Fruit fly (Drosophila melanogaster): Measurements from ENCODE around the gene sdk.
A peak's percentile ranks its signal among the peaks of the same experiment; 100 is the strongest.

The sdk gene

DNA sequence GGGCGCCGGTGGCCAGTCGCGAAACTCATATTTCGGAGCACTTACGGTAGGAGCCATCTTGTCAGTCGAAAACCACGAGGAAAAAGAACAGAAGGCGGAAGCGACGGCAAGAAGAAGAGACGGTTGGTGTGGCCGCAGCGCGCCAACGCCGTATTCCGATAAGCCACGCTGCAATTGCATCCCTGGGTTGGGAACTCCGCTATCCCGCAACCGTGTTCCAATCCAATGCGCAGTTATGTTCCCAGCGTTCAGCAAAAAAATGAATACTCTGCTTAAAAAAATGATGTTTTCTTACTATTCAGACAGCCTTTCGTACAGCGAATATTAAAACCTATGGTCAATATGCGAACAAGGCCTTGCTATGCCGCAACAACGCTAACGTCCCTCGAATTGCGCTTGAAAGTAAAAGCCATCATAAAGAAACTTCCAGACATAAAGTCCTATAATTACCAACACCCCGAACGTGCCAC is 78.4 kb downstream of the sdk start, which contains the start of gene RpL22:
Gene RpL22 (minus strand): TSS at position 92 of the 470 bp plus-strand sequence.
- TF ChIP-seq Mnt (GFP tag; optimal IDR thresholded peaks at IDR 0.05) (peak; percentile 97), CG1620 (GFP tag; optimal IDR thresholded peaks at IDR 0.05) (peak; percentile 98), pad (GFP tag; optimal IDR thresholded peaks at IDR 0.05) (peak; percentile 83), CG11617 (GFP tag; optimal IDR thresholded peaks at IDR 0.05) (peak; percentile 95), ovo (GFP tag; optimal IDR thresholded peaks at IDR 0.05) (peak; percentile 96), CG14711 (tag; optimal IDR thresholded peaks at IDR 0.05) (peak; percentile 68), cic (GFP tag; optimal IDR thresholded peaks at IDR 0.05) (peak; percentile 76), CG7101 (tag; optimal IDR thresholded peaks at IDR 0.05) (peak; percentile 93), cnc (optimal IDR thresholded peaks at IDR 0.05) (no peak), CG12768 (GFP tag; optimal IDR thresholded peaks at IDR 0.05) (peak; percentile 68), CG7045 (GFP tag; optimal IDR thresholded peaks at IDR 0.05) (peak; percentile 48), CG5204 (GFP tag; optimal IDR thresholded peaks at IDR 0.05) (peak; percentile 11), CG33017 (tag; optimal IDR thresholded peaks at IDR 0.05) (peak; percentile 42), Crg-1 (GFP tag; optimal IDR thresholded peaks at IDR 0.05) (peak; percentile 94), tj (GFP tag; optimal IDR thresholded peaks at IDR 0.05) (peak; percentile 90), kay (GFP tag; ENCODE audit: borderline replicate concordance) (no peak), Clk (GFP tag; optimal IDR thresholded peaks at IDR 0.05) (peak; percentile 5), bab1 (GFP tag; optimal IDR thresholded peaks at IDR 0.05) (peak; percentile 95), Hr96 (GFP tag; optimal IDR thresholded peaks at IDR 0.05) (peak; percentile 94), toe (GFP tag; optimal IDR thresholded peaks at IDR 0.05) (peak; percentile 13)

DNA sequence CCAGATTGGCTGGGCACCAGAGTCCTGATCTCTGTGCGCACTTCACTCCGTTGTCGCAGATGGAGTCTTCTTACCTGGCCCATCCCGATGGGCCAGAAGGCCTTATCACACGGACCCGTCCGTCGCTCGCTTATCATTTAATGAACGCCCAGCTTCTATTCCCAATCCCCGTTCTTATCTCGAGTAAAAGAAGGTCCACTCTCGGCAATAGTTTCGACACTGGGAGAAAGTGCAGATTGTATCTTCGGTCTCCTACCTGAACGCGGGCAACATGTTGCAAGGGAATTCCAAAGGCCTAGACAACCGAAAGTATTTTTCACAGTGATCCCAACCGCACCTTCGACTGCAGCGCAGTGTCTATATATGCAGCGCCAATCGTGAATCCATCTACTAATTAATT is 79.5 kb downstream of the sdk start:
- no peak for TF ChIP-seq CG33017 (tag; optimal IDR thresholded peaks at IDR 0.05)
- TF ChIP-seq tj (GFP tag; optimal IDR thresholded peaks at IDR 0.05): no peak
- TF ChIP-seq Mnt (GFP tag; optimal IDR thresholded peaks at IDR 0.05): no peak
- TF ChIP-seq CG1620 (GFP tag; optimal IDR thresholded peaks at IDR 0.05): no peak
- TF ChIP-seq Clk (GFP tag; optimal IDR thresholded peaks at IDR 0.05): no peak
- TF ChIP-seq CG7101 (tag; optimal IDR thresholded peaks at IDR 0.05): no peak
- TF ChIP-seq CG12768 (GFP tag; optimal IDR thresholded peaks at IDR 0.05): no peak
- TF ChIP-seq kay (GFP tag; ENCODE audit: borderline replicate concordance): no peak

DNA sequence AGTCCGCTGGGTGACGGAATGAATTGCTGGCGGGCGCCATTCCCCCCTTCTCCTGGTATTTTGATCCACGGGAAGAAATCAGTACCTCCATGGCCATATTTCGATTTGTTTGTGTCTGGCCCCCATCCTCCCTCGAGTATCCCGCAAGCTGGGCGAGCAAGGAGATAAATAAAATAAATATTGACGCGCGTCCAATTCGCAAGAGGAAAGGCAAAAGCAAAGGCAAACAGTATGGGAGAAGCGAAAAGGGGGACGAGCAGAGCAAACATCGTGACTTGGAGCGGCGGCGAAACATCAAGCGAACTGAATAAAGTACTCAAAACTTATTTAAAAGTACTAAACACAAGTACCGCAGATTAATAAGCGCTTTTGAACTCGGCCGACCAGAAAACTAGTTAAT is 81.3 kb downstream of the sdk start:
- TF ChIP-seq CG12768 (GFP tag; optimal IDR thresholded peaks at IDR 0.05) (no peak), tj (GFP tag; optimal IDR thresholded peaks at IDR 0.05) (no peak), CG7101 (tag; optimal IDR thresholded peaks at IDR 0.05) (peak; percentile 28), Clk (GFP tag; optimal IDR thresholded peaks at IDR 0.05) (no peak)

DNA sequence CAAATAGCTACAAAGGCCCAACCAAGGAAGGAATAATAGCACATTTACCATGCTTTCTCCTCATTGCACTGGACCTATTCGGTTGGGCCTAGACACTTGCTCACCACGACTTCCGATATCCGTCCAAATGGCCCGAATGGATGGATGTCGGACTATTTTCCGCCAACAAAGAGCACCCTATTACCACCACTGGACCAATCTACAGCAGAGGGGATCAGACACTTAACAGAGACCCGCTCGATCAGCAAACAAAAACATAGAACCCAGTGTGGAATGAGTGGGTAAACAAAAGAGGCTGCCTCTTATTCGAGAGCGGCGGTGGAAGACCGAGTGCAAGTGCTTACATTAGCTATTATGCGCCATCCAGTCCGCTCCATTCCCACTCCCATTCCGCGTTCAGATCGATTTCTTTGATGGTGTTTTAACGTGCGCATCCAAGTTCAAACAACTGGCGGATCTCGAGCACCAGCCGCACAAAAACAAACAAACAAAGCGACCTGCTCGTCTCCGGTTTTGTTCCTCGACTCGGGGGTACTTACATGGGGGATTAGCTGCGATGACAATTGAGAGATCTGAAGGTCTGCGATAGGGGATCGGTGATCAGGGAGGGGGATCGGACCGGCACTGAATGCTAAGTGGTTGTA is 82.0 kb downstream of the sdk start:
- TF ChIP-seq toe (GFP tag; optimal IDR thresholded peaks at IDR 0.05): no peak
- TF ChIP-seq CG5204 (GFP tag; optimal IDR thresholded peaks at IDR 0.05): no peak
- TF ChIP-seq cic (GFP tag; optimal IDR thresholded peaks at IDR 0.05): no peak
- TF ChIP-seq Hr96 (GFP tag; optimal IDR thresholded peaks at IDR 0.05): no peak
- no peak for TF ChIP-seq CG7045 (GFP tag; optimal IDR thresholded peaks at IDR 0.05)
- no peak for TF ChIP-seq cnc (optimal IDR thresholded peaks at IDR 0.05)
- no peak for TF ChIP-seq kay (GFP tag; ENCODE audit: borderline replicate concordance)
- TF ChIP-seq CG33017 (tag; optimal IDR thresholded peaks at IDR 0.05): no peak
- no peak for TF ChIP-seq CG11617 (GFP tag; optimal IDR thresholded peaks at IDR 0.05)
- no peak for TF ChIP-seq CG1620 (GFP tag; optimal IDR thresholded peaks at IDR 0.05)
- TF ChIP-seq Mnt (GFP tag; optimal IDR thresholded peaks at IDR 0.05): no peak
- no peak for TF ChIP-seq CG14711 (tag; optimal IDR thresholded peaks at IDR 0.05)
- no peak for TF ChIP-seq CG12768 (GFP tag; optimal IDR thresholded peaks at IDR 0.05)
- no peak for TF ChIP-seq Crg-1 (GFP tag; optimal IDR thresholded peaks at IDR 0.05)
- no peak for TF ChIP-seq ovo (GFP tag; optimal IDR thresholded peaks at IDR 0.05)

DNA sequence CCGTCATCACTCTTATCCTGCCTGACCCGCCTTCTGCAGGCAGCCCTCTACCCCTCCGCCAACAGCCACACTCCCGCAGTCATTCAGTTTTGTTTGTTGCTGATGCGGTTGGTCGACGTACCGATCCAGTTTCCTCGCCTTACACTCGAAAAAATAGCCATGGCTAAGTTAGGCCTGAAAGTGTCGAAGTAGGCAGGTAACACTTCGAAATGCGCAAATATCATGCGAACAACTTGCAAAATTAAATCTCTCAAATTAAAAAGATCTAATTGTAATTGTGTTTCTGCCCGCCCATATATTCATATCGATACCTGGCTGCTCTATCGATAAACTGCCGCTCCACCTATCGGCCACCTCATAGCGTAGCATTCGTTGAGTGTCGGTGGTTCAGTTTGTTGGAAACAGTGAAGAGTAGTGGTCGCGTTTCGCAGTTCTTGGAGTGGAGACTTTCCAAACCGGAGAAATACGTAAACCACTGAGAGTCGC is 83.0 kb downstream of the sdk start, which contains the start of gene fz3:
Gene fz3 (plus strand): TSS at position 307 of the 486 bp plus-strand sequence.
- peak; percentile 19 for TF ChIP-seq CG14711 (tag; optimal IDR thresholded peaks at IDR 0.05)
- TF ChIP-seq bab1 (GFP tag; optimal IDR thresholded peaks at IDR 0.05): peak; percentile 69
- no peak for TF ChIP-seq Clk (GFP tag; optimal IDR thresholded peaks at IDR 0.05)
- peak; percentile 68 for TF ChIP-seq tj (GFP tag; optimal IDR thresholded peaks at IDR 0.05)
- peak; percentile 44 for TF ChIP-seq Mnt (GFP tag; optimal IDR thresholded peaks at IDR 0.05)
- TF ChIP-seq Hr96 (GFP tag; optimal IDR thresholded peaks at IDR 0.05): peak; percentile 32
- TF ChIP-seq CG11617 (GFP tag; optimal IDR thresholded peaks at IDR 0.05): no peak
- TF ChIP-seq toe (GFP tag; optimal IDR thresholded peaks at IDR 0.05): no peak
- peak; percentile 25 for TF ChIP-seq pad (GFP tag; optimal IDR thresholded peaks at IDR 0.05)
- peak; percentile 22 for TF ChIP-seq CG7101 (tag; optimal IDR thresholded peaks at IDR 0.05)

DNA sequence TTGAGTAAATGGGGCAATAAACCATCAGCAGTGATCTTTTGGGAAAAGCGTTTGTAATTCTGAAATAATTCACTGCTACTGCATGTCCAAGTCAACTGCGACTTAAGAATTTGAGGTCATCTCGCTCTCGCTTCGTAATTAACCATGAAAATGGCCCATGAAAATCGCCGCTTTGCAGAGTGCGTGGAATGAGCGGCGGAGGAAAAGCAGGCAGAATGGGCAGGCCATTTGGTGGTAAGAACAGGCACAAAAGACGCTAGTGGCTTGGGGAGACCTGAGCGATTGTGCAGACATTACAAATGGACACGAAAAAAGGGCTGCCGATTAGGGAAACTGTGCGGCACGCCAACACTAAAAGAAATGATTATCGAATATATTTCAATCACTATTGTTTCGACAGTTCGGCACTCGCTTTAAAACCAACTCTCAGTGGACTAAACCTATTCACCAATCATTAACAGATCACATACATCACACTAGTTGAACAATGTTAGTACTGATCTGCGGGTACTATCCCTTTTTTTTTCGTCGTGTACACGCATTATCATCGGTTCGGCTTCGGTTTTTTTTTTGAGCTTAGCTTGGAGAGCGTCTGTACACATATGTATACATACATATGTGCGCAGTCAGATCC is 84.9 kb downstream of the sdk start:
- no peak for TF ChIP-seq CG12768 (GFP tag; optimal IDR thresholded peaks at IDR 0.05)
- TF ChIP-seq pad (GFP tag; optimal IDR thresholded peaks at IDR 0.05): no peak
- no peak for TF ChIP-seq Hr96 (GFP tag; optimal IDR thresholded peaks at IDR 0.05)
- TF ChIP-seq cnc (optimal IDR thresholded peaks at IDR 0.05): no peak
- no peak for TF ChIP-seq CG7101 (tag; optimal IDR thresholded peaks at IDR 0.05)
- no peak for TF ChIP-seq CG11617 (GFP tag; optimal IDR thresholded peaks at IDR 0.05)
- TF ChIP-seq CG1620 (GFP tag; optimal IDR thresholded peaks at IDR 0.05): no peak
- no peak for TF ChIP-seq CG14711 (tag; optimal IDR thresholded peaks at IDR 0.05)
- TF ChIP-seq kay (GFP tag; ENCODE audit: borderline replicate concordance): no peak
- TF ChIP-seq CG7045 (GFP tag; optimal IDR thresholded peaks at IDR 0.05): no peak
- TF ChIP-seq bab1 (GFP tag; optimal IDR thresholded peaks at IDR 0.05): no peak
- TF ChIP-seq Clk (GFP tag; optimal IDR thresholded peaks at IDR 0.05): no peak
- TF ChIP-seq CG5204 (GFP tag; optimal IDR thresholded peaks at IDR 0.05): no peak
- TF ChIP-seq tj (GFP tag; optimal IDR thresholded peaks at IDR 0.05): no peak
- TF ChIP-seq Crg-1 (GFP tag; optimal IDR thresholded peaks at IDR 0.05): no peak
- no peak for TF ChIP-seq toe (GFP tag; optimal IDR thresholded peaks at IDR 0.05)
- TF ChIP-seq cic (GFP tag; optimal IDR thresholded peaks at IDR 0.05): no peak

Measured in whole organism, adult.